Fruit fly (Drosophila melanogaster) whole organism, embryonic: Measurements from ENCODE around the gene CG31637.

Experiments
- Aef1 ChIP-seq: fragments of 200-800 bp; sonication (Bioruptor generic); IDR thresholded peaks from 3 replicates; pipeline ENCODE4 v1.3.6; 2022; ENCODE audit warnings: missing biosample characterization, missing genetic modification characterization
- B-H2 ChIP-seq: fragments of 200-800 bp; sonication (Bioruptor generic); optimal IDR thresholded peaks from 2 replicates; lab custom pipeline; 2018; ENCODE audit warnings: missing biosample characterization, mild to moderate bottlenecking, missing genetic modification characterization
- CG10565 ChIP-seq: fragments of 200-800 bp; sonication (Bioruptor generic); optimal IDR thresholded peaks from 3 replicates; lab custom pipeline; 2016; ENCODE audit warnings: missing biosample characterization, mild to moderate bottlenecking, missing genetic modification characterization
- CG11560 ChIP-seq: fragments of 200-800 bp; sonication (Bioruptor generic); IDR thresholded peaks from 3 replicates; pipeline ENCODE4 v1.3.6; 2022; ENCODE audit warnings: missing biosample characterization, missing genetic modification characterization
- CG12659 ChIP-seq: fragments of 200-800 bp; sonication (Bioruptor generic); optimal IDR thresholded peaks from 3 replicates; lab custom pipeline; 2017; ENCODE audit warnings: mild to moderate bottlenecking, missing biosample characterization, missing genetic modification reagents, missing genetic modification characterization
- CG14050 ChIP-seq: fragments of 200-800 bp; sonication (Bioruptor generic); IDR thresholded peaks from 3 replicates; pipeline ENCODE4 v1.3.6; 2022; ENCODE audit warnings: missing biosample characterization, missing genetic modification characterization
- CG16813 ChIP-seq: fragments of 200-800 bp; sonication (Bioruptor generic); IDR thresholded peaks from 3 replicates; pipeline ENCODE4 v1.3.6; 2022; ENCODE audit warnings: missing biosample characterization, missing genetic modification characterization; ENCODE audit not compliant: partially characterized antibody
- CG17829 ChIP-seq: fragments of 200-800 bp; optimal IDR thresholded peaks from 2 replicates; lab custom pipeline; 2019; ENCODE audit warnings: missing biosample characterization, mild to moderate bottlenecking, missing genetic modification characterization, moderate library complexity
- CG2116 ChIP-seq: fragments of 200-800 bp; sonication (Bioruptor generic); optimal IDR thresholded peaks from 3 replicates; lab custom pipeline; 2018; ENCODE audit warnings: missing biosample characterization, mild to moderate bottlenecking, missing genetic modification characterization
- CG2120 ChIP-seq: fragments of 200-800 bp; sonication (Bioruptor generic); optimal IDR thresholded peaks from 3 replicates; lab custom pipeline; 2016; ENCODE audit warnings: missing biosample characterization, missing genetic modification characterization
- CG33213 ChIP-seq: fragments of 200-800 bp; sonication (Bioruptor generic); optimal IDR thresholded peaks from 3 replicates; lab custom pipeline; 2016; ENCODE audit warnings: missing biosample characterization, missing genetic modification characterization
- CG4424 ChIP-seq: fragments of 200-800 bp; sonication (Bioruptor generic); optimal IDR thresholded peaks from 3 replicates; lab custom pipeline; 2016; ENCODE audit warnings: missing biosample characterization, missing genetic modification characterization
- CG6254 ChIP-seq: fragments of 200-800 bp; sonication (Bioruptor generic); optimal IDR thresholded peaks from 3 replicates; lab custom pipeline; 2017; ENCODE audit warnings: mild to moderate bottlenecking, missing biosample characterization, missing genetic modification reagents, missing genetic modification characterization
- CG6654 ChIP-seq: fragments of 200-800 bp; sonication (Bioruptor generic); optimal IDR thresholded peaks from 2 replicates; lab custom pipeline; 2017; ENCODE audit warnings: missing biosample characterization, mild to moderate bottlenecking, missing genetic modification characterization
- CG6813 ChIP-seq: fragments of 200-800 bp; sonication (Bioruptor generic); optimal IDR thresholded peaks from 2 replicates; lab custom pipeline; 2017; ENCODE audit warnings: missing biosample characterization, missing genetic modification characterization, mild to moderate bottlenecking, moderate library complexity, missing genetic modification reagents
- CG8089 ChIP-seq: fragments of 200-800 bp; sonication (Bioruptor generic); optimal IDR thresholded peaks from 3 replicates; lab custom pipeline; 2016; ENCODE audit warnings: missing biosample characterization, missing genetic modification characterization
- CG8290 ChIP-seq, 3 experiments: fragments of 200-800 bp; sonication (Bioruptor generic); optimal IDR thresholded peaks; 2 replicates each; lab custom pipeline; 2016 to 2019; ENCODE audit warnings: missing biosample characterization in 3 of 3, missing genetic modification characterization in 3 of 3, mild to moderate bottlenecking in 2 of 3, moderate library complexity in 1 of 3
- Doc3 ChIP-seq: fragments of 200-800 bp; sonication (Bioruptor generic); IDR thresholded peaks from 3 replicates; pipeline ENCODE4 v1.3.6; 2022; ENCODE audit warnings: missing biosample characterization, missing genetic modification characterization; ENCODE audit not compliant: partially characterized antibody
- Dp ChIP-seq: fragments of 200-800 bp; sonication (Bioruptor generic); optimal IDR thresholded peaks from 2 replicates; lab custom pipeline; 2018; ENCODE audit warnings: missing biosample characterization, mild to moderate bottlenecking, missing genetic modification characterization, moderate library complexity
- Elba2 ChIP-seq: fragments of 200-800 bp; sonication (Bioruptor generic); optimal IDR thresholded peaks from 3 replicates; lab custom pipeline; 2016; ENCODE audit warnings: missing biosample characterization, missing genetic modification characterization
- Hr78 ChIP-seq, 2 experiments: fragments of 200-800 bp in 1 of 2; fragments of >200 bp in 1 of 2; sonication (Bioruptor generic) in 1 of 2; optimal IDR thresholded peaks; 2 replicates each; lab custom pipeline; 2017 to 2019; ENCODE audit warnings: missing biosample characterization in 2 of 2, missing genetic modification characterization in 2 of 2, mild to moderate bottlenecking in 1 of 2, moderate library complexity in 1 of 2
- Med ChIP-seq: fragments of 200-800 bp; sonication (Bioruptor generic); peaks from one replicate; lab custom pipeline; 2016; ENCODE audit warnings: missing biosample characterization, missing genetic modification characterization, mild to moderate bottlenecking, inconsistent platforms, moderate library complexity
- NK7.1 ChIP-seq: fragments of 200-800 bp; sonication (Bioruptor generic); optimal IDR thresholded peaks from 3 replicates; lab custom pipeline; 2016; ENCODE audit warnings: missing biosample characterization, missing genetic modification characterization
- Vsx1 ChIP-seq: fragments of 200-800 bp; sonication (Bioruptor generic); optimal IDR thresholded peaks from 2 replicates; lab custom pipeline; 2017; ENCODE audit warnings: missing biosample characterization, mild to moderate bottlenecking, missing genetic modification characterization, missing genetic modification reagents
- YL-1 ChIP-seq: fragments of 200-800 bp; sonication (Bioruptor generic); optimal IDR thresholded peaks from 3 replicates; lab custom pipeline; 2017; ENCODE audit warnings: missing biosample characterization, mild to moderate bottlenecking, missing genetic modification characterization
- al ChIP-seq: fragments of 200-800 bp; sonication (Bioruptor generic); IDR thresholded peaks from 2 replicates; pipeline ENCODE4 v1.3.6; 2022; ENCODE audit warnings: missing biosample characterization, missing genetic modification characterization
- ato ChIP-seq: fragments of 200-800 bp; sonication (Bioruptor generic); IDR thresholded peaks from 2 replicates; pipeline ENCODE4 v1.3.6; 2022; ENCODE audit warnings: missing biosample characterization, missing genetic modification characterization; ENCODE audit not compliant: partially characterized antibody
- caup ChIP-seq: fragments of 200-800 bp; sonication (Bioruptor generic); optimal IDR thresholded peaks from 3 replicates; lab custom pipeline; 2017; ENCODE audit warnings: missing biosample characterization, mild to moderate bottlenecking, missing genetic modification characterization, moderate library complexity; ENCODE audit not compliant: severe bottlenecking
- chinmo ChIP-seq: fragments of 200-800 bp; sonication (Bioruptor generic); IDR thresholded peaks from 4 replicates; pipeline ENCODE4 v1.3.6; 2022; ENCODE audit warnings: missing biosample characterization, missing genetic modification characterization; ENCODE audit not compliant: partially characterized antibody
- dysf ChIP-seq: fragments of 200-800 bp; sonication (Bioruptor generic); IDR thresholded peaks from 3 replicates; pipeline ENCODE4 v1.3.6; 2022; ENCODE audit warnings: missing biosample characterization, missing genetic modification characterization
- fd3F ChIP-seq: fragments of 200-800 bp; sonication (Bioruptor generic); optimal IDR thresholded peaks from 2 replicates; lab custom pipeline; 2018; ENCODE audit warnings: missing biosample characterization, mild to moderate bottlenecking, missing genetic modification characterization, moderate library complexity
- gfzf ChIP-seq: fragments of 200-800 bp; sonication (Bioruptor generic); optimal IDR thresholded peaks from 2 replicates; lab custom pipeline; 2016; ENCODE audit warnings: missing biosample characterization, mild to moderate bottlenecking, missing genetic modification characterization, moderate library complexity
- her ChIP-seq: fragments of 200-800 bp; sonication (Bioruptor generic); optimal IDR thresholded peaks from 2 replicates; lab custom pipeline; 2016; ENCODE audit warnings: missing biosample characterization, missing genetic modification characterization
- hkb ChIP-seq, 2 experiments: fragments of 200-800 bp in 1 of 2; fragments of >200 bp in 1 of 2; sonication (Bioruptor generic) in 1 of 2; IDR thresholded peaks in 1 of 2; optimal IDR thresholded peaks in 1 of 2; 2 replicates each; pipeline versions ENCODE4 v1.3.6 to Lab custom; 2017 to 2022; ENCODE audit warnings: missing biosample characterization in 1 of 2, missing genetic modification characterization in 1 of 2
- klu ChIP-seq: fragments of 200-800 bp; sonication (Bioruptor generic); IDR thresholded peaks from 2 replicates; pipeline ENCODE4 v1.3.6; 2022; ENCODE audit warnings: missing biosample characterization, missing genetic modification characterization
- mld ChIP-seq: fragments of 200-800 bp; sonication (Bioruptor generic); IDR thresholded peaks from 3 replicates; pipeline ENCODE4 v1.3.6; 2022; ENCODE audit warnings: missing biosample characterization, missing genetic modification characterization; ENCODE audit not compliant: partially characterized antibody
- nerfin-2 ChIP-seq: fragments of 200-800 bp; sonication (Bioruptor generic); IDR thresholded peaks from 2 replicates; pipeline ENCODE4 v1.3.6; 2022; ENCODE audit warnings: missing biosample characterization, missing genetic modification characterization; ENCODE audit not compliant: partially characterized antibody
- pnt ChIP-seq: fragments of 200-800 bp; sonication (Bioruptor generic); optimal IDR thresholded peaks from 3 replicates; lab custom pipeline; 2016; ENCODE audit warnings: missing biosample characterization, missing genetic modification characterization
- psq ChIP-seq: fragments of 200-800 bp; sonication (Bioruptor generic); optimal IDR thresholded peaks from 2 replicates; lab custom pipeline; 2017; ENCODE audit warnings: missing biosample characterization, missing genetic modification characterization
- shn ChIP-seq: fragments of 200-800 bp; sonication (Bioruptor generic); optimal IDR thresholded peaks from 3 replicates; lab custom pipeline; 2016; ENCODE audit warnings: missing biosample characterization, missing genetic modification characterization
- sna ChIP-seq: fragments of 200-800 bp; sonication (Bioruptor generic); IDR thresholded peaks from 2 replicates; pipeline ENCODE4 v1.3.6; 2022; ENCODE audit warnings: missing biosample characterization, missing genetic modification characterization; ENCODE audit not compliant: partially characterized antibody
- tll ChIP-seq, 2 experiments: fragments of 200-800 bp in 1 of 2; fragments of >200 bp in 1 of 2; sonication (Bioruptor generic) in 1 of 2; optimal IDR thresholded peaks; 2 replicates each; lab custom pipeline; 2017 to 2019; ENCODE audit warnings: missing biosample characterization in 2 of 2, missing genetic modification characterization in 2 of 2, mild to moderate bottlenecking in 1 of 2, moderate library complexity in 1 of 2
- trem ChIP-seq: fragments of 200-800 bp; optimal IDR thresholded peaks from 3 replicates; lab custom pipeline; 2019; ENCODE audit warnings: missing biosample characterization, mild to moderate bottlenecking, missing genetic modification characterization, moderate library complexity
- unc-4 ChIP-seq: fragments of 200-800 bp; sonication (Bioruptor generic); IDR thresholded peaks from 2 replicates; pipeline ENCODE4 v1.3.6; 2022; ENCODE audit warnings: missing biosample characterization, missing genetic modification characterization; ENCODE audit not compliant: partially characterized antibody
- vfl ChIP-seq: fragments of 200-800 bp; sonication (Bioruptor generic); optimal IDR thresholded peaks from 2 replicates; lab custom pipeline; 2016; ENCODE audit warnings: missing biosample characterization, missing genetic modification characterization
- wek ChIP-seq: fragments of 200-800 bp; sonication (Bioruptor generic); optimal IDR thresholded peaks from 3 replicates; lab custom pipeline; 2018; ENCODE audit warnings: missing biosample characterization, mild to moderate bottlenecking, missing genetic modification characterization, moderate library complexity
- z ChIP-seq: fragments of 200-800 bp; sonication (Bioruptor generic); IDR thresholded peaks from 3 replicates; pipeline ENCODE4 v1.3.6; 2022; ENCODE audit warnings: missing biosample characterization, missing genetic modification characterization

CG31637 gene

dm6 chr2L:6566020-6566687 is 67.7 kb downstream of the CG31637 start, which contains the start of gene CG13766 (continued):
- TF ChIP-seq B-H2 (GFP tag; lab: Kevin White, UChicago) (no peak), Aef1 (GFP tag; lab: Robert Waterston, UW) (no peak), NK7.1 (GFP tag; lab: Kevin White, UChicago) (no peak), shn (GFP tag; lab: Kevin White, UChicago) (no peak), chinmo (peak; percentile 97), Doc3 (GFP tag; lab: Robert Waterston, UW) (peak; percentile 70; the same call in 2 of the 3 replicates), CG17829 (tag; lab: Kevin White, UChicago) (peak; percentile 41), pnt (GFP tag; lab: Kevin White, UChicago) (no peak), CG16813 (GFP tag; lab: Robert Waterston, UW) (peak; percentile 96), gfzf (peak; percentile 83), her (GFP tag; lab: Kevin White, UChicago) (no peak), ato (GFP tag; lab: Robert Waterston, UW) (peak; percentile 94), YL-1 (GFP tag; lab: Kevin White, UChicago) (peak; percentile 15), fd3F (GFP tag; lab: Kevin White, UChicago) (no peak), CG8290 (GFP tag; optimal IDR thresholded peaks at IDR 0.05; lab: Kevin White, UChicago) (peak; percentile 26), CG8290 (tag; optimal IDR thresholded peaks at IDR 0.05; lab: Kevin White, UChicago) (peak in 1 of 2 experiments; percentile 55), CG11560 (tag; lab: Robert Waterston, UW) (no peak), CG6654 (GFP tag; lab: Kevin White, UChicago) (no peak), klu (no peak), CG33213 (GFP tag; lab: Kevin White, UChicago) (peak; percentile 71), unc-4 (GFP tag; lab: Robert Waterston, UW) (peak; percentile 79), Elba2 (GFP tag; lab: Kevin White, UChicago) (no peak), mld (GFP tag; lab: Robert Waterston, UW) (peak; percentile 97), CG12659 (GFP tag; lab: Kevin White, UChicago) (peak; percentile 48), tll (GFP tag; optimal IDR thresholded peaks at IDR 0.05; lab: Kevin White, UChicago) (peak in 1 of 2 experiments; percentile 57), al (GFP tag; lab: Robert Waterston, UW) (no peak), trem (tag; lab: Kevin White, UChicago) (peak; percentile 51), CG8089 (no peak), CG2120 (no peak), z (GFP tag; lab: Robert Waterston, UW) (no peak), CG2116 (no peak), Med (GFP tag; lab: Kevin White, UChicago) (peak; percentile 34), hkb (optimal IDR thresholded peaks at IDR 0.05; lab: Kevin White, UChicago) (no peak), hkb (GFP tag; IDR thresholded peaks at IDR 0.05; lab: Robert Waterston, UW) (no peak), Dp (GFP tag; lab: Kevin White, UChicago) (peak; percentile 44), wek (GFP tag; lab: Kevin White, UChicago) (peak; percentile 58), caup (GFP tag; lab: Kevin White, UChicago) (no peak), vfl (GFP tag; lab: Kevin White, UChicago) (no peak), nerfin-2 (GFP tag; lab: Robert Waterston, UW) (peak; percentile 99), CG4424 (GFP tag; lab: Kevin White, UChicago) (no peak), psq (GFP tag; lab: Kevin White, UChicago) (no peak), sna (GFP tag; lab: Robert Waterston, UW) (peak; percentile 94), CG14050 (GFP tag; lab: Robert Waterston, UW) (no peak), CG10565 (GFP tag; lab: Kevin White, UChicago) (no peak), Vsx1 (GFP tag; lab: Kevin White, UChicago) (no peak), CG6813 (GFP tag; lab: Kevin White, UChicago) (no peak), dysf (GFP tag; lab: Robert Waterston, UW) (no peak), CG6254 (GFP tag; lab: Kevin White, UChicago) (no peak), Hr78 (GFP tag; optimal IDR thresholded peaks at IDR 0.05; lab: Kevin White, UChicago) (no peak)
